Fruit fly (Drosophila melanogaster): ENCODE measurements around the gene PNKP.
A peak's percentile ranks its signal among the peaks of the same experiment; 100 is the strongest.

Gene PNKP

DNA sequence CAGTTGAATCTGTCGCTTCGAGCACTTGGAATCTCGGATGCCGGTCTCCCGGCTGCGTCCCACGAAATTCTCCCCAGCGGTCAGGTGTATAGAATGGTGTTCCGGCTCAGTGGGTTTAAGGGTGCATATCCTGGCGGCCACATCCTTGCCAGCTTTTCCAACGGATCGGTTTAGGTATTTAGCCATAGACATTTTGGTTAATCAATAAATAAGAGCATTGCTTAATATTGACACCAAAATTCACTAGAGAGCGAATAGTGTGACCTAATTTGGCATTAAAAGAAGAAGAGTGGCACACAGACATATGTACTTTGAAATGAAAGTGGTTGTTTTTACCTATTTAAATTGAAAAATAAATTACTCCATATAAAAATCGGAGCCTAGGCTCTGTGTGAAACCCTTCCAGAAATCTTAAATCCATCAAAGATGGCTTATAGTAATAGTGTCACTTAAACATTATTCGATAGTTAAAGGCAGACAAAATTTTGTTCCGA, at the start of gene PNKP, which contains the start of gene COX7AL:
TSS of gene PNKP (minus strand) at position 266 of the 494 bp plus-strand sequence.
TSS of gene COX7AL (plus strand) at position 419 of the 494 bp plus-strand sequence.
- TF ChIP-seq D1 (tag; optimal IDR thresholded peaks at IDR 0.05) (no peak), CG34367 (tag; optimal IDR thresholded peaks at IDR 0.05) (no peak), CG12605 (GFP tag; IDR thresholded peaks at IDR 0.05) (no peak), CG15710 (tag; optimal IDR thresholded peaks at IDR 0.05) (no peak), CG4496 (GFP tag; IDR thresholded peaks at IDR 0.05) (no peak), CG32121 (GFP tag; IDR thresholded peaks at IDR 0.05) (no peak), Snoo (tag; optimal IDR thresholded peaks at IDR 0.05) (no peak), gl (tag; optimal IDR thresholded peaks at IDR 0.05) (no peak), CG9948 (tag; optimal IDR thresholded peaks at IDR 0.05) (no peak), CG13204 (GFP tag; optimal IDR thresholded peaks at IDR 0.05) (no peak), CG8159 (tag; optimal IDR thresholded peaks at IDR 0.05) (no peak), fd96Ca (GFP tag; IDR thresholded peaks at IDR 0.05) (no peak), CG17806 (tag; optimal IDR thresholded peaks at IDR 0.05) (no peak), CG14655 (GFP tag; optimal IDR thresholded peaks at IDR 0.05) (no peak), rn (GFP tag; IDR thresholded peaks at IDR 0.05) (no peak), CG8301 (tag; optimal IDR thresholded peaks at IDR 0.05) (no peak), Ets98B (GFP tag; IDR thresholded peaks at IDR 0.05) (no peak)

DNA sequence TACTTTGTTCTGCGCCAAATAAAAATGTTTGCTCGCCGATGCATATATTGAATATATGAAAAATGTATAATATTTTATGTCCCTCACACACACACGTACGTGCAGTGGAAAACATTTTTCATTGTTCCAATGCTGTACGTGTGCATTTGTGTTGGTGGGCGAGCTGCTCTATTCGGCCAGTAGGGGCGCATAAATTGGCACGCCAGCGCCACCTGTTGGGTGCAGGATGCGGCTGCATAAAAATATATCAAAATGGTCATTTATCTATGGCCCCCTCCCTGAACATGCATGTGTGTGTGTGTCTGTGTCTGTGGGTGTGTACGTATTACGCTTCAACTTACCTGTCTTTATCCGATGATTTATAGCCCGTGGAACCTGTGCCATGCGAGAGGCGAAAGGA, 46.3 kb upstream of the PNKP start:
- TF ChIP-seq CG9948 (tag; optimal IDR thresholded peaks at IDR 0.05), result no peak
- TF ChIP-seq CG17806 (tag; optimal IDR thresholded peaks at IDR 0.05), result no peak
- TF ChIP-seq fd96Ca (GFP tag; IDR thresholded peaks at IDR 0.05), result no peak
- TF ChIP-seq CG10348 (GFP tag; IDR thresholded peaks at IDR 0.05), result no peak
- no peak for TF ChIP-seq CG32121 (GFP tag; IDR thresholded peaks at IDR 0.05)
- TF ChIP-seq CG8159 (tag; optimal IDR thresholded peaks at IDR 0.05), result no peak
- no peak for TF ChIP-seq CG14655 (GFP tag; optimal IDR thresholded peaks at IDR 0.05)
- no peak for TF ChIP-seq CG15710 (tag; optimal IDR thresholded peaks at IDR 0.05)
- TF ChIP-seq CG13204 (GFP tag; optimal IDR thresholded peaks at IDR 0.05), result no peak
- no peak for TF ChIP-seq EcR (GFP tag; optimal IDR thresholded peaks at IDR 0.05)
- no peak for TF ChIP-seq CG12605 (GFP tag; IDR thresholded peaks at IDR 0.05)
- no peak for TF ChIP-seq Ets98B (GFP tag; IDR thresholded peaks at IDR 0.05)

DNA sequence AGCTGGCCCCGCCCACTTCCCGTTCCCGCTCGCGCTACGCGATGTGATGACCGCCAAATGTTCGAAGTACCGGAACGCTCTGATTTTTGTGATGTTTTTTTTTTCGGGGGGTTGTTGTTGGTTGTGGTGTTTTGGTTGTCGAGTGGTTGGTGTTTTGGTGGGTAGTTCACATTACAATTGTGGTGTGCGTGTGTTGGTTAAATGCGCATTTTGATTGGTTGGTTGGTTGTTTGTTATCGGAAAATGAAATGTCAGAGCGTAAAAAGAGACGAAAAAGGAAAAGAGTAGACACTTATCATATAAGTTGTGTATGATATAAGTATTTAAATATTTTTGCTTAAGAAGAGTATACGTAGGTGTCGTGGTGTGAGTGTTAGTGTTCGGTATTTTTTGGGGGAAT, 25.2 kb upstream of the PNKP start:
- TF ChIP-seq EcR (GFP tag; optimal IDR thresholded peaks at IDR 0.05) (no peak), CG10348 (GFP tag; IDR thresholded peaks at IDR 0.05) (no peak), CG13204 (GFP tag; optimal IDR thresholded peaks at IDR 0.05) (no peak), D1 (tag; optimal IDR thresholded peaks at IDR 0.05) (no peak), CG17806 (tag; optimal IDR thresholded peaks at IDR 0.05) (no peak), gl (tag; optimal IDR thresholded peaks at IDR 0.05) (no peak), CG34367 (tag; optimal IDR thresholded peaks at IDR 0.05) (no peak)

DNA sequence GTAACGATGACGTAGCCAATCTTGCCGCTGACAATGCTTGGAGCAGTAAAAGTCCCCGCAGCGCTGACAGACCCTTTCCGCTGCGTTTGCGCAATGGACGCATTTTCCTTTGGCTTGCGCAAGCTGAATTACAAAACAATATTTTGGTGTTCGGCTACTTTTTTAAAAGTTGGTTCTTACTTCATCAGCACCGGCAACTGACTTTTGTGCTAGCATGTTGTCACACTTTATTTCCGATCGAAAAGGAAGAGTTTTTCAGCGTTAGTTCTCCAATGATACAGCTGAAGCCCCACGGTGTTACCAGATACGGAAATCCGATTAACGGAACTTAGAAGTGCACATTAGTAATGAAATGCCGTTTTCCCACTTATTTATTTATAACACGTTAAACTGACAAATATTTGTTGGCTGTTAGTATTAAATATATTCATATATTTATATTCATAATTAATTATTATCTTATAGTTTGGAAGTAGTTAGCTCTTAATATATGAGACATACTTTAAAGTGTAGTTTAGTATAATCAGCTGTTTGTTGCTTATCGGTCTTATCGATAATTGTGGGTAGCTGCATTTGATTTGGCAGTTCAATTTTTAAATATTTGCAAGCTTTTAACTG, 19.1 kb upstream of the PNKP start, which contains the start of the genes Veneno and CG7963:
TSS of gene Veneno (minus strand) at position 296 of the 618 bp plus-strand sequence.
TSS of gene CG7963 (plus strand) at position 568 of the 618 bp plus-strand sequence.
- no peak for TF ChIP-seq CG12605 (GFP tag; IDR thresholded peaks at IDR 0.05)
- no peak for TF ChIP-seq rn (GFP tag; IDR thresholded peaks at IDR 0.05)
- no peak for TF ChIP-seq CG17806 (tag; optimal IDR thresholded peaks at IDR 0.05)
- no peak for TF ChIP-seq fd96Ca (GFP tag; IDR thresholded peaks at IDR 0.05)
- no peak for TF ChIP-seq gl (tag; optimal IDR thresholded peaks at IDR 0.05)
- TF ChIP-seq CG34367 (tag; optimal IDR thresholded peaks at IDR 0.05), result no peak
- no peak for TF ChIP-seq EcR (GFP tag; optimal IDR thresholded peaks at IDR 0.05)
- TF ChIP-seq CG8159 (tag; optimal IDR thresholded peaks at IDR 0.05), result peak; percentile 31
- TF ChIP-seq Pif1A (GFP tag; optimal IDR thresholded peaks at IDR 0.05), result no peak
- TF ChIP-seq CG15710 (tag; optimal IDR thresholded peaks at IDR 0.05), result peak; percentile 24
- no peak for TF ChIP-seq CG32121 (GFP tag; IDR thresholded peaks at IDR 0.05)
- no peak for TF ChIP-seq Pif1B (GFP tag; optimal IDR thresholded peaks at IDR 0.05)
- TF ChIP-seq CG4496 (GFP tag; IDR thresholded peaks at IDR 0.05), result no peak

DNA sequence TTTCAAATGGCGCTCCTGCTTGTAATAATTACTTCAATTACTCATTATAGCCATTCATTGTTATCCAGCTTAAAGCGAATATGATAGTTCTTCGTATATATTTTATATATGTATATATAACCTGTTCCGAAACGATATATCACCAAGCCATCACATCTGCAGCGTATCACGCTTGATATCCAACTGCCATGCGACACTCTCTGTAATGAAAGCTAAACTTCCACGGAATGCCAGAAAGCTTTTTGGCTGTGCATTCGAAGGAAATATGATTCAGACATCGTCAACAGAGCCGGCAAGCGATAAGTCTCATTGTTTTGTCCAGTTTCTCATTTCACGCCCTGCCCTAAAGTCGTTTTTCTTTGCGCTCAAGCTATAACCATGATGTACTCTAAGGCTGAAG, 14.7 kb upstream of the PNKP start:
- TF ChIP-seq CG8159 (tag; optimal IDR thresholded peaks at IDR 0.05) (no peak), CG10348 (GFP tag; IDR thresholded peaks at IDR 0.05) (no peak), EcR (GFP tag; optimal IDR thresholded peaks at IDR 0.05) (peak; percentile 5), CG12605 (GFP tag; IDR thresholded peaks at IDR 0.05) (no peak), CG15710 (tag; optimal IDR thresholded peaks at IDR 0.05) (no peak), rn (GFP tag; IDR thresholded peaks at IDR 0.05) (no peak)

DNA sequence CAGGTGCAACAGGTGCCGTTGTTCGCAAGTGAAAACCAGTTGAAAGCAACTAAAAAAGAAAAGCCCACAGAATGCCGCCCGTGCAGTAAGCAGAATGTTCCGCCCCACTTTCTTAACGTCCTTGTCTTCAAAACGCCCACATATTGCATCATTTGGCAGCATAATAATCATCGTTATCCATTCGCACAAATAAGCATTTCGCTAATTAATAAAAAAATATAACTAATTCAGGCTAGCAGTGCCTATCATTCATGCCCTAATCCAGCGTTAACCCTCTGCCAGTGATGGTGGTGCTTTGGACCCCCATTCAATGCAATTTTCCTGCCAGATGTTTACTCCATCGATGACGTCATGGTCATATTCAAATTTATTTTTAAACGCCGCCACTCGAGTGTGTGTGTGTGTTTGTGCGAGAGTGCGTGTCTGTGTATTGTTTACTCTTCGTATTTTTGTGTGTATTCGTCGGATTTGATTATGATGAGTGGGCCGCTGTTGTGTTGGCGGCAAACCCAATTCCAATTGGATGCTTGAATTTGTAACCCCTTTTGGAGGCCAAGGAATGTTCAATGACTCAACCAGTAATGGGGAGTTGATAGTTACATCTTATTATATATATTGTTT, 14.2 kb upstream of the PNKP start:
- TF ChIP-seq Ets98B (GFP tag; IDR thresholded peaks at IDR 0.05) (no peak), CG32121 (GFP tag; IDR thresholded peaks at IDR 0.05) (no peak), CG8301 (tag; optimal IDR thresholded peaks at IDR 0.05) (no peak)

All from whole organism, pupa.